Fruit fly (Drosophila melanogaster) whole organism, embryonic: ENCODE data around the gene NaPi-III.

Experiments used
- Atf-2 ChIP-seq: fragments of 200-800 bp; sonication (Bioruptor generic); optimal IDR thresholded peaks from 2 replicates; lab custom pipeline; 2016; ENCODE audit warnings: missing biosample characterization, missing genetic modification characterization
- CG10543 ChIP-seq: fragments of 200-800 bp; sonication (Bioruptor generic); optimal IDR thresholded peaks from 3 replicates; lab custom pipeline; 2017; ENCODE audit warnings: missing biosample characterization, mild to moderate bottlenecking, missing genetic modification characterization, moderate library complexity
- CG11723 ChIP-seq: fragments of 200-800 bp; sonication (Bioruptor generic); optimal IDR thresholded peaks from 2 replicates; lab custom pipeline; 2017; ENCODE audit warnings: missing biosample characterization, mild to moderate bottlenecking, missing genetic modification characterization
- CG13624 ChIP-seq: fragments of 200-800 bp; sonication (Bioruptor generic); optimal IDR thresholded peaks from 2 replicates; lab custom pipeline; 2016; ENCODE audit warnings: missing biosample characterization, missing genetic modification characterization
- CG17568 ChIP-seq: fragments of 200-800 bp; sonication (Bioruptor generic); optimal IDR thresholded peaks from 2 replicates; lab custom pipeline; 2018; ENCODE audit warnings: missing biosample characterization, mild to moderate bottlenecking, missing genetic modification characterization, moderate library complexity
- CG18476 ChIP-seq: fragments of 200-800 bp; sonication (Bioruptor generic); optimal IDR thresholded peaks from 2 replicates; lab custom pipeline; 2016; ENCODE audit warnings: missing biosample characterization, mild to moderate bottlenecking, missing genetic modification characterization
- CG18764 ChIP-seq: fragments of 200-800 bp; sonication (Bioruptor generic); optimal IDR thresholded peaks from 3 replicates; lab custom pipeline; 2016; ENCODE audit warnings: missing biosample characterization, missing genetic modification characterization
- CG2120 ChIP-seq: fragments of 200-800 bp; sonication (Bioruptor generic); optimal IDR thresholded peaks from 3 replicates; lab custom pipeline; 2016; ENCODE audit warnings: missing biosample characterization, missing genetic modification characterization
- CG34376 ChIP-seq: fragments of 200-800 bp; sonication (Bioruptor generic); optimal IDR thresholded peaks from 2 replicates; lab custom pipeline; 2018; ENCODE audit warnings: missing biosample characterization, mild to moderate bottlenecking, missing genetic modification characterization
- CG4282 ChIP-seq: fragments of 200-800 bp; sonication (Bioruptor generic); optimal IDR thresholded peaks from 2 replicates; lab custom pipeline; 2016; ENCODE audit warnings: missing biosample characterization, missing genetic modification characterization
- CG4328 ChIP-seq: fragments of 200-800 bp; sonication (Bioruptor generic); optimal IDR thresholded peaks from 3 replicates; lab custom pipeline; 2017; ENCODE audit warnings: missing biosample characterization, missing genetic modification reagents, missing genetic modification characterization
- CG6175 ChIP-seq: fragments of 200-800 bp; sonication (Bioruptor generic); IDR thresholded peaks from 3 replicates; pipeline ENCODE4 v1.3.6; 2022; ENCODE audit warnings: missing biosample characterization, missing genetic modification characterization
- CG6683 ChIP-seq: fragments of 200-800 bp; sonication (Bioruptor generic); optimal IDR thresholded peaks from 2 replicates; lab custom pipeline; 2017; ENCODE audit warnings: missing biosample characterization, mild to moderate bottlenecking, missing genetic modification characterization, missing genetic modification reagents
- CG6854 ChIP-seq: fragments of 200-800 bp; sonication (Bioruptor generic); optimal IDR thresholded peaks from 3 replicates; lab custom pipeline; 2017; ENCODE audit warnings: missing biosample characterization, mild to moderate bottlenecking, missing genetic modification characterization
- CG7987 ChIP-seq: fragments of 200-800 bp; sonication (Bioruptor generic); optimal IDR thresholded peaks from 2 replicates; lab custom pipeline; 2018; ENCODE audit warnings: missing biosample characterization, mild to moderate bottlenecking, missing genetic modification characterization, moderate library complexity
- CG9437 ChIP-seq: fragments of 200-800 bp; sonication (Bioruptor generic); optimal IDR thresholded peaks from 2 replicates; lab custom pipeline; 2018; ENCODE audit warnings: missing biosample characterization, mild to moderate bottlenecking, missing genetic modification characterization
- CHES-1-like ChIP-seq: fragments of 200-800 bp; sonication (Bioruptor generic); optimal IDR thresholded peaks from 2 replicates; lab custom pipeline; 2016; ENCODE audit warnings: missing biosample characterization, missing genetic modification characterization
- Dek ChIP-seq: fragments of 200-800 bp; sonication (Bioruptor generic); optimal IDR thresholded peaks from 3 replicates; lab custom pipeline; 2019; ENCODE audit warnings: missing biosample characterization, mild to moderate bottlenecking, missing genetic modification characterization, moderate library complexity
- Dfd ChIP-seq, 2 experiments: fragments of >200 bp; optimal IDR thresholded peaks; 2 replicates each; lab custom pipeline; 2017; ENCODE audit warnings: missing biosample characterization in 2 of 2, missing genetic modification characterization in 2 of 2
- Dip2 ChIP-seq: fragments of 200-800 bp; sonication (Bioruptor generic); IDR thresholded peaks from 2 replicates; pipeline ENCODE4 v1.3.6; 2022; ENCODE audit warnings: missing biosample characterization, missing genetic modification characterization
- Drgx ChIP-seq: fragments of 200-800 bp; sonication (Bioruptor generic); IDR thresholded peaks from 2 replicates; pipeline ENCODE4 v1.3.6; 2022; ENCODE audit warnings: missing biosample characterization, missing genetic modification characterization
- Eip74EF ChIP-seq, 2 experiments: fragments of 200-800 bp in 1 of 2; fragments of >200 bp in 1 of 2; sonication (Bioruptor generic) in 1 of 2; optimal IDR thresholded peaks; 2 replicates each; lab custom pipeline; 2017 to 2019; ENCODE audit warnings: missing biosample characterization in 2 of 2, missing genetic modification characterization in 2 of 2, mild to moderate bottlenecking in 1 of 2, moderate library complexity in 1 of 2
- Fer1 ChIP-seq: fragments of 200-800 bp; sonication (Bioruptor generic); optimal IDR thresholded peaks from 2 replicates; lab custom pipeline; 2017; ENCODE audit warnings: missing biosample characterization, mild to moderate bottlenecking, missing genetic modification characterization
- Hand ChIP-seq: fragments of 200-800 bp; sonication (Bioruptor generic); optimal IDR thresholded peaks from 2 replicates; lab custom pipeline; 2017; ENCODE audit warnings: mild to moderate bottlenecking, missing biosample characterization, missing genetic modification reagents, missing genetic modification characterization
- Lpt ChIP-seq: fragments of >200 bp; optimal IDR thresholded peaks from 2 replicates; lab custom pipeline; 2018; ENCODE audit warnings: missing biosample characterization, missing genetic modification characterization
- Mad ChIP-seq: fragments of 200-800 bp; sonication (Bioruptor generic); optimal IDR thresholded peaks from 2 replicates; lab custom pipeline; 2016; ENCODE audit warnings: missing biosample characterization, missing genetic modification characterization
- Nf-YB ChIP-seq: fragments of 200-800 bp; sonication (Bioruptor generic); optimal IDR thresholded peaks from 3 replicates; lab custom pipeline; 2019; ENCODE audit warnings: missing biosample characterization, mild to moderate bottlenecking, missing genetic modification characterization, moderate library complexity
- Ravus ChIP-seq: fragments of 200-800 bp; sonication (Bioruptor generic); IDR thresholded peaks from 2 replicates; pipeline ENCODE4 v1.3.6; 2022; ENCODE audit warnings: missing biosample characterization, missing genetic modification characterization
- Ssrp ChIP-seq: fragments of 200-800 bp; sonication (Bioruptor generic); optimal IDR thresholded peaks from 2 replicates; lab custom pipeline; 2018; ENCODE audit warnings: missing biosample characterization, mild to moderate bottlenecking, missing genetic modification characterization, moderate library complexity
- Tbp ChIP-seq: fragments of >200 bp; optimal IDR thresholded peaks from 2 replicates; lab custom pipeline; 2018; ENCODE audit warnings: missing biosample characterization, missing genetic modification characterization
- YL-1 ChIP-seq: fragments of 200-800 bp; sonication (Bioruptor generic); optimal IDR thresholded peaks from 3 replicates; lab custom pipeline; 2017; ENCODE audit warnings: missing biosample characterization, mild to moderate bottlenecking, missing genetic modification characterization
- chinmo ChIP-seq: fragments of 200-800 bp; sonication (Bioruptor generic); IDR thresholded peaks from 4 replicates; pipeline ENCODE4 v1.3.6; 2022; ENCODE audit warnings: missing biosample characterization, missing genetic modification characterization; ENCODE audit not compliant: partially characterized antibody
- crc ChIP-seq: fragments of 200-800 bp; sonication (Bioruptor generic); optimal IDR thresholded peaks from 2 replicates; lab custom pipeline; 2016; ENCODE audit warnings: missing biosample characterization, missing genetic modification characterization
- dimm ChIP-seq: fragments of 200-800 bp; sonication (Bioruptor generic); IDR thresholded peaks from 2 replicates; pipeline ENCODE4 v1.3.6; 2022; ENCODE audit warnings: missing biosample characterization, missing genetic modification characterization
- dysf ChIP-seq: fragments of 200-800 bp; sonication (Bioruptor generic); IDR thresholded peaks from 3 replicates; pipeline ENCODE4 v1.3.6; 2022; ENCODE audit warnings: missing biosample characterization, missing genetic modification characterization
- ems ChIP-seq: fragments of 200-800 bp; sonication (Bioruptor generic); optimal IDR thresholded peaks from 3 replicates; lab custom pipeline; 2016; ENCODE audit warnings: missing biosample characterization, missing genetic modification characterization
- esg ChIP-seq: fragments of 200-800 bp; sonication (Bioruptor generic); conservative IDR thresholded peaks from 2 replicates; pipeline ENCODE4 v1.3.6; 2022; ENCODE audit warnings: missing biosample characterization, missing genetic modification characterization
- gcm2 ChIP-seq: fragments of 200-800 bp; sonication (Bioruptor generic); optimal IDR thresholded peaks from 2 replicates; lab custom pipeline; 2016; ENCODE audit warnings: missing biosample characterization, missing genetic modification characterization
- grn ChIP-seq: fragments of 200-800 bp; sonication (Bioruptor generic); optimal IDR thresholded peaks from 3 replicates; lab custom pipeline; 2017; ENCODE audit warnings: missing biosample characterization, missing genetic modification characterization
- gsb-n ChIP-seq: fragments of 200-800 bp; sonication (Bioruptor generic); optimal IDR thresholded peaks from 3 replicates; lab custom pipeline; 2018; ENCODE audit warnings: missing biosample characterization, mild to moderate bottlenecking, missing genetic modification characterization
- jing ChIP-seq: fragments of 200-800 bp; sonication (Bioruptor generic); optimal IDR thresholded peaks from 2 replicates; lab custom pipeline; 2018; ENCODE audit warnings: missing biosample characterization, mild to moderate bottlenecking, missing genetic modification characterization
- kni ChIP-seq: fragments of 200-800 bp; sonication (Bioruptor generic); optimal IDR thresholded peaks from 3 replicates; lab custom pipeline; 2017; ENCODE audit warnings: mild to moderate bottlenecking, missing biosample characterization, missing genetic modification reagents, missing genetic modification characterization
- luna ChIP-seq: fragments of 200-800 bp; sonication (Bioruptor generic); optimal IDR thresholded peaks from 2 replicates; lab custom pipeline; 2016; ENCODE audit warnings: missing biosample characterization, missing genetic modification characterization
- nmo ChIP-seq: fragments of 200-800 bp; sonication (Bioruptor generic); optimal IDR thresholded peaks from 2 replicates; lab custom pipeline; 2018; ENCODE audit warnings: missing biosample characterization, mild to moderate bottlenecking, missing genetic modification characterization, moderate library complexity
- pan ChIP-seq, 4 experiments: fragments of >200 bp in 3 of 4; fragments of 200-800 bp in 1 of 4; sonication (Bioruptor generic) in 1 of 4; optimal IDR thresholded peaks in 3 of 4; IDR thresholded peaks in 1 of 4; 2 replicates each; pipeline versions ENCODE4 v1.3.6 to Lab custom; 2017 to 2022; ENCODE audit warnings: missing biosample characterization in 2 of 4, missing genetic modification characterization in 2 of 4, mixed read lengths in 1 of 4
- pb ChIP-seq: fragments of 200-800 bp; sonication (Bioruptor generic); optimal IDR thresholded peaks from 3 replicates; lab custom pipeline; 2016; ENCODE audit warnings: missing biosample characterization, missing genetic modification characterization
- pita ChIP-seq: fragments of 200-800 bp; sonication (Bioruptor generic); optimal IDR thresholded peaks from 2 replicates; lab custom pipeline; 2017; ENCODE audit warnings: missing biosample characterization, mild to moderate bottlenecking, missing genetic modification characterization
- pnt ChIP-seq: fragments of 200-800 bp; sonication (Bioruptor generic); optimal IDR thresholded peaks from 3 replicates; lab custom pipeline; 2016; ENCODE audit warnings: missing biosample characterization, missing genetic modification characterization
- stc ChIP-seq: fragments of 200-800 bp; sonication (Bioruptor generic); IDR thresholded peaks from 2 replicates; pipeline ENCODE4 v1.3.6; 2022; ENCODE audit warnings: missing biosample characterization, missing genetic modification characterization
- usp ChIP-seq: fragments of >200 bp; optimal IDR thresholded peaks from 2 replicates; lab custom pipeline; 2017; ENCODE audit warnings: missing biosample characterization, missing genetic modification characterization
- wor ChIP-seq: fragments of 200-800 bp; sonication (Bioruptor generic); IDR thresholded peaks from 2 replicates; pipeline ENCODE4 v1.3.6; 2022; ENCODE audit warnings: missing biosample characterization, missing genetic modification characterization

Gene NaPi-III

dm6 chr3L:11119901-11120418, 3.2 kb upstream of the NaPi-III start (continued):
- TF ChIP-seq Dip2 (GFP tag; lab: Robert Waterston, UW) (no peak), Hand (GFP tag; lab: Kevin White, UChicago) (no peak), CG13624 (peak; percentile 36), crc (GFP tag; lab: Kevin White, UChicago) (no peak), CG2120 (GFP tag; lab: Kevin White, UChicago) (no peak), Atf-2 (GFP tag; lab: Kevin White, UChicago) (no peak), CG10543 (peak; percentile 94), usp (GFP tag; lab: Kevin White, UChicago) (no peak), CG34376 (GFP tag; lab: Kevin White, UChicago) (peak; percentile 78), CG11723 (GFP tag; lab: Kevin White, UChicago) (peak; percentile 18), YL-1 (GFP tag; lab: Kevin White, UChicago) (peak; percentile 14), dimm (GFP tag; lab: Robert Waterston, UW) (no peak), grn (no peak), gsb-n (tag; lab: Kevin White, UChicago) (no peak), chinmo (GFP tag; lab: Robert Waterston, UW) (peak; percentile 33; the same call in 1 of the 4 replicates), nmo (peak; percentile 14), esg (GFP tag; lab: Robert Waterston, UW) (no peak), jing (GFP tag; lab: Kevin White, UChicago) (no peak), ems (no peak), CHES-1-like (GFP tag; lab: Kevin White, UChicago) (peak; percentile 27), Ssrp (tag; lab: Kevin White, UChicago) (no peak), Nf-YB (GFP tag; lab: Kevin White, UChicago) (no peak), stc (no peak), gcm2 (no peak), CG6175 (GFP tag; lab: Robert Waterston, UW) (no peak), luna (no peak), Drgx (GFP tag; lab: Robert Waterston, UW) (no peak), CG18764 (GFP tag; lab: Kevin White, UChicago) (no peak), pnt (no peak), Ravus (GFP tag; lab: Robert Waterston, UW) (no peak), Tbp (no peak), CG6854 (GFP tag; lab: Kevin White, UChicago) (peak; percentile 47), pita (GFP tag; lab: Kevin White, UChicago) (no peak), Eip74EF (GFP tag; optimal IDR thresholded peaks at IDR 0.05; lab: Kevin White, UChicago) (no peak), Lpt (GFP tag; lab: Kevin White, UChicago) (no peak), Fer1 (GFP tag; lab: Kevin White, UChicago) (peak; percentile 80), CG17568 (GFP tag; lab: Kevin White, UChicago) (peak; percentile 22), pb (GFP tag; lab: Kevin White, UChicago) (no peak), wor (no peak), CG4282 (GFP tag; lab: Kevin White, UChicago) (no peak), CG9437 (GFP tag; lab: Kevin White, UChicago) (no peak), Dek (tag; lab: Kevin White, UChicago) (no peak), pan (optimal IDR thresholded peaks at IDR 0.05; lab: Kevin White, UChicago) (no peak), pan (GFP tag; optimal IDR thresholded peaks at IDR 0.05 in 1 of 2, IDR thresholded peaks at IDR 0.05 in 1 of 2) (no peak), CG18476 (GFP tag; lab: Kevin White, UChicago) (no peak), Mad (peak; percentile 11), CG6683 (peak; percentile 64), CG7987 (peak; percentile 22), kni (peak; percentile 95), CG4328 (GFP tag; lab: Kevin White, UChicago) (peak; percentile 79), dysf (GFP tag; lab: Robert Waterston, UW) (no peak; the same call in 2 of the 3 replicates), Dfd (GFP tag; optimal IDR thresholded peaks at IDR 0.05; lab: Kevin White, UChicago) (no peak)
